Worm (Caenorhabditis elegans): ENCODE data around the gene sra-38.

The sra-38 gene

ce11 chrX:13855928-13856327 is 44.0 kb downstream of the sra-38 start:
- TF ChIP-seq flt-1 (GFP tag; IDR thresholded peaks at IDR 0.05) (no peak), cog-1 (tag; optimal IDR thresholded peaks at IDR 0.05) (no peak), tab-1 (GFP tag; IDR thresholded peaks at IDR 0.05) (no peak), ztf-29 (GFP tag; IDR thresholded peaks at IDR 0.05) (no peak), ztf-23 (GFP tag; IDR thresholded peaks at IDR 0.05) (no peak), T22C8.4 (GFP tag; IDR thresholded peaks at IDR 0.05) (no peak), med-1 (GFP tag; optimal IDR thresholded peaks at IDR 0.05; ENCODE audit: insufficient read depth) (no peak), klf-2 (GFP tag; conservative IDR thresholded peaks at IDR 0.05) (no peak), ref-1 (GFP tag; conservative IDR thresholded peaks at IDR 0.05) (no peak)

ce11 chrX:13852606-13853005 is 47.3 kb downstream of the sra-38 start, which contains the start of gene mct-3:
mct-3 (plus strand) TSS chrX:13852906.
- TF ChIP-seq flt-1 (GFP tag; IDR thresholded peaks at IDR 0.05): no peak
- TF ChIP-seq med-1 (GFP tag; optimal IDR thresholded peaks at IDR 0.05; ENCODE audit: insufficient read depth): no peak
- TF ChIP-seq tab-1 (GFP tag; IDR thresholded peaks at IDR 0.05): no peak
- no peak for TF ChIP-seq klf-2 (GFP tag; conservative IDR thresholded peaks at IDR 0.05)
- no peak for TF ChIP-seq ref-1 (GFP tag; conservative IDR thresholded peaks at IDR 0.05)
- no peak for TF ChIP-seq ztf-29 (GFP tag; IDR thresholded peaks at IDR 0.05)
- TF ChIP-seq T22C8.4 (GFP tag; IDR thresholded peaks at IDR 0.05): no peak
- no peak for TF ChIP-seq cog-1 (tag; optimal IDR thresholded peaks at IDR 0.05)
- no peak for TF ChIP-seq ztf-23 (GFP tag; IDR thresholded peaks at IDR 0.05)

ce11 chrX:13851590-13851989 is 48.4 kb downstream of the sra-38 start:
- TF ChIP-seq ref-1 (GFP tag; conservative IDR thresholded peaks at IDR 0.05) (no peak), ztf-23 (GFP tag; IDR thresholded peaks at IDR 0.05) (no peak), med-1 (GFP tag; optimal IDR thresholded peaks at IDR 0.05; ENCODE audit: insufficient read depth) (no peak), klf-2 (GFP tag; conservative IDR thresholded peaks at IDR 0.05) (no peak), ztf-29 (GFP tag; IDR thresholded peaks at IDR 0.05) (no peak), flt-1 (GFP tag; IDR thresholded peaks at IDR 0.05) (no peak), tab-1 (GFP tag; IDR thresholded peaks at IDR 0.05) (no peak), T22C8.4 (GFP tag; IDR thresholded peaks at IDR 0.05) (no peak), cog-1 (tag; optimal IDR thresholded peaks at IDR 0.05) (no peak)

ce11 chrX:13850359-13850758 is 49.6 kb downstream of the sra-38 start:
- TF ChIP-seq ztf-29 (GFP tag; IDR thresholded peaks at IDR 0.05) (no peak), cog-1 (tag; optimal IDR thresholded peaks at IDR 0.05) (no peak), ztf-23 (GFP tag; IDR thresholded peaks at IDR 0.05) (no peak), T22C8.4 (GFP tag; IDR thresholded peaks at IDR 0.05) (no peak), flt-1 (GFP tag; IDR thresholded peaks at IDR 0.05) (no peak), med-1 (GFP tag; optimal IDR thresholded peaks at IDR 0.05; ENCODE audit: insufficient read depth) (no peak), klf-2 (GFP tag; conservative IDR thresholded peaks at IDR 0.05) (no peak), tab-1 (GFP tag; IDR thresholded peaks at IDR 0.05) (no peak), ref-1 (GFP tag; conservative IDR thresholded peaks at IDR 0.05) (no peak)

Measured in whole organism, midembryonic.